Fruit fly (Drosophila melanogaster): Measurements from ENCODE around the gene CG32631.
A peak's percentile ranks its signal among the peaks of the same experiment; 100 is the strongest.

Gene CG32631

dm6 chrX:13563483-13564443 is 7.5 kb downstream of the CG32631 start, which contains the start of the genes CG46311 and Tpst:
Gene CG46311 (plus strand): TSS chrX:13563823.
Gene Tpst (plus strand): TSS chrX:13563823.
- TF ChIP-seq fru (GFP tag; optimal IDR thresholded peaks at IDR 0.05) (peak; percentile 40), lola (GFP tag; optimal IDR thresholded peaks at IDR 0.05) (no peak), Jra (GFP tag; optimal IDR thresholded peaks at IDR 0.05) (peak; percentile 1), OdsH (GFP tag; optimal IDR thresholded peaks at IDR 0.05) (peak; percentile 53), sage (GFP tag; optimal IDR thresholded peaks at IDR 0.05) (no peak), brk (GFP tag; optimal IDR thresholded peaks at IDR 0.05) (no peak), rgr (GFP tag; optimal IDR thresholded peaks at IDR 0.05) (peak; percentile 46), dl (GFP tag; optimal IDR thresholded peaks at IDR 0.05; ENCODE audit: insufficient read depth in 1 of 2, partially characterized antibody in 2 of 2) (no peak), sv (GFP tag; optimal IDR thresholded peaks at IDR 0.05) (peak; percentile 24), jim (GFP tag; optimal IDR thresholded peaks at IDR 0.05) (no peak), Dfd (GFP tag; optimal IDR thresholded peaks at IDR 0.05) (no peak), Rel (GFP tag; optimal IDR thresholded peaks at IDR 0.05) (no peak), Rel (tag; optimal IDR thresholded peaks at IDR 0.05) (peak; percentile 50), HLH106 (tag; optimal IDR thresholded peaks at IDR 0.05) (peak; percentile 43), Vsx2 (GFP tag; optimal IDR thresholded peaks at IDR 0.05; ENCODE audit: partially characterized antibody) (no peak), br (GFP tag; optimal IDR thresholded peaks at IDR 0.05) (peak; percentile 35), pan (optimal IDR thresholded peaks at IDR 0.05) (no peak), GATAd (GFP tag; optimal IDR thresholded peaks at IDR 0.05) (no peak), Sp1 (GFP tag; optimal IDR thresholded peaks at IDR 0.05) (peak; percentile 49), tai (GFP tag; optimal IDR thresholded peaks at IDR 0.05) (peak; percentile 47), Mio (GFP tag; optimal IDR thresholded peaks at IDR 0.05) (no peak), usp (GFP tag; optimal IDR thresholded peaks at IDR 0.05) (no peak), CrebA (GFP tag; optimal IDR thresholded peaks at IDR 0.05; ENCODE audit: borderline replicate concordance) (no peak), dmrt93B (GFP tag; optimal IDR thresholded peaks at IDR 0.05) (no peak), CG9705 (GFP tag; optimal IDR thresholded peaks at IDR 0.05) (peak; percentile 22), Hnf4 (GFP tag; optimal IDR thresholded peaks at IDR 0.05) (peak; percentile 48), Hr83 (GFP tag; optimal IDR thresholded peaks at IDR 0.05; ENCODE audit: poor library complexity, severe bottlenecking) (peak; percentile 9), foxo (GFP tag; optimal IDR thresholded peaks at IDR 0.05) (peak in 1 of 2 experiments; percentile 71), Myc (optimal IDR thresholded peaks at IDR 0.05) (peak; percentile 71), psq (GFP tag; optimal IDR thresholded peaks at IDR 0.05) (peak; percentile 41), Dif (GFP tag; optimal IDR thresholded peaks at IDR 0.05; ENCODE audit: partially characterized antibody) (peak; percentile 44), ey (GFP tag; optimal IDR thresholded peaks at IDR 0.05) (peak; percentile 28), dsf (GFP tag; optimal IDR thresholded peaks at IDR 0.05; ENCODE audit: borderline replicate concordance) (no peak), CG32264 (GFP tag; optimal IDR thresholded peaks at IDR 0.05) (no peak), N (GFP tag; optimal IDR thresholded peaks at IDR 0.05) (no peak), h (GFP tag; optimal IDR thresholded peaks at IDR 0.05) (peak; percentile 54), Hr78 (GFP tag; optimal IDR thresholded peaks at IDR 0.05) (no peak), Abd-B (GFP tag; optimal IDR thresholded peaks at IDR 0.05) (no peak), woc (GFP tag; optimal IDR thresholded peaks at IDR 0.05) (no peak)

DNA sequence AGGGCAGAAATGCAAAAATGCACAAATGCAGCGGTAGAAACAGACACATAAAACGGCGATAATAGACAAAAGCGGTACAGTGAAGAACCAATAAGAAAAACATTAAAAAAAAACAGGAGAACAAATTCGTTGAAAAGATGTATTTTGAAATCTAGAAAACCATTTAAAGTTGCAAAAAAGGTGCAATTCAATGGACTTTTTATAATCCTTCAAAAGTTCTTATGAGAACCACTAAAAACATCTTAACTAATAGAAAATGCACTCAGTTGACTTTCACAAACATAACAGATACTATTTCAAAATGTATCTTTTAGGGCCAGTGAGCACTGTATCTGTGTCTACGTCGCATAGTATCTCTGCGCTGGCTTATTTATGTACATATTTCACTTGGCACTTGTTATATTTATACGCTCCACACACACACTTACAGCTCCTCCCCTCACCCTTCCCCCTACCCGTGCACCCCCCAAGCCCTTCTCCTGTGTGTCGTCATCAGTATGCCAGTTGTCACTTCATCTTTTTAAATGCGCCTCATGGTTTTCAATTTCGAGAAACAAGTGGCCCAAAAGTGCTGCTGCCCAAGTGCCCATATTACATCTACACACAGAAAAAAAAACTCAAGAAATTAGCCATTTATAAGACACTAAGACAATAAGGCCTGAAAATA is 9.4 kb downstream of the CG32631 start:
- TF ChIP-seq Sp1 (GFP tag; optimal IDR thresholded peaks at IDR 0.05) (no peak), Rel (GFP tag; optimal IDR thresholded peaks at IDR 0.05) (no peak), Rel (tag; optimal IDR thresholded peaks at IDR 0.05) (no peak), Myc (optimal IDR thresholded peaks at IDR 0.05) (no peak), brk (GFP tag; optimal IDR thresholded peaks at IDR 0.05) (no peak), dl (GFP tag; optimal IDR thresholded peaks at IDR 0.05; ENCODE audit: insufficient read depth in 1 of 2, partially characterized antibody in 2 of 2) (no peak), Mio (GFP tag; optimal IDR thresholded peaks at IDR 0.05) (no peak), psq (GFP tag; optimal IDR thresholded peaks at IDR 0.05) (no peak), Dif (GFP tag; optimal IDR thresholded peaks at IDR 0.05; ENCODE audit: partially characterized antibody) (no peak), foxo (GFP tag; optimal IDR thresholded peaks at IDR 0.05) (no peak), Dfd (GFP tag; optimal IDR thresholded peaks at IDR 0.05) (no peak), dmrt93B (GFP tag; optimal IDR thresholded peaks at IDR 0.05) (no peak), fru (GFP tag; optimal IDR thresholded peaks at IDR 0.05) (no peak), woc (GFP tag; optimal IDR thresholded peaks at IDR 0.05) (no peak), sage (GFP tag; optimal IDR thresholded peaks at IDR 0.05) (no peak), Vsx2 (GFP tag; optimal IDR thresholded peaks at IDR 0.05; ENCODE audit: partially characterized antibody) (no peak)
